Worm (Caenorhabditis elegans) whole organism, early embryonic: ENCODE measurements around the gene srh-274.
"Not testable (repeated sequence)": the region's sequence is repeated elsewhere in the genome, so short reads cannot be mapped to it uniquely, and the experiment has no call there.

ENCODE experiments used
- B0310.2 ChIP-seq: sonication (generic microtip); optimal IDR thresholded peaks from 2 replicates; lab custom pipeline; 2016; ENCODE audit warnings: mild to moderate bottlenecking, missing genetic modification characterization, missing compliant biosample characterization
- F13C5.2 ChIP-seq: sonication (generic microtip); optimal IDR thresholded peaks from 2 replicates; lab custom pipeline; 2017; ENCODE audit warnings: mild to moderate bottlenecking, missing genetic modification characterization, inconsistent platforms, missing compliant biosample characterization
- aly-1 ChIP-seq: sonication (generic microtip); optimal IDR thresholded peaks from 2 replicates; lab custom pipeline; 2016; ENCODE audit warnings: missing genetic modification characterization, missing compliant biosample characterization
- ama-1 ChIP-seq: fragments of 150-350 bp; optimal IDR thresholded peaks from 2 replicates; lab custom pipeline; 2014
- ceh-13 ChIP-seq: fragments of 200-800 bp; sonication (Bioruptor generic); optimal IDR thresholded peaks from 2 replicates; lab custom pipeline; 2018; ENCODE audit warnings: mild to moderate bottlenecking, missing genetic modification characterization, missing compliant biosample characterization
- ceh-36 ChIP-seq: sonication (generic microtip); optimal IDR thresholded peaks from 2 replicates; lab custom pipeline; 2016; ENCODE audit warnings: missing genetic modification characterization, inconsistent platforms, missing compliant biosample characterization
- ets-7 ChIP-seq: sonication (generic microtip); optimal IDR thresholded peaks from 2 replicates; lab custom pipeline; 2016; ENCODE audit warnings: missing genotype, missing genetic modification characterization, missing compliant biosample characterization
- flt-1 ChIP-seq: fragments of 200-800 bp; sonication (Bioruptor generic); IDR thresholded peaks from 2 replicates; pipeline ENCODE4 v1.3.6; 2022; ENCODE audit warnings: missing genetic modification characterization, missing compliant biosample characterization
- hmbx-1 ChIP-seq: sonication (generic microtip); optimal IDR thresholded peaks from 2 replicates; lab custom pipeline; 2016; ENCODE audit warnings: mild to moderate bottlenecking, missing genetic modification characterization, missing compliant biosample characterization
- hmg-4 ChIP-seq: fragments of 200-800 bp; sonication (Bioruptor generic); optimal IDR thresholded peaks from 2 replicates; lab custom pipeline; 2018; ENCODE audit warnings: mild to moderate bottlenecking, missing genetic modification characterization, missing compliant biosample characterization
- hnd-1 ChIP-seq: sonication (generic microtip); optimal IDR thresholded peaks from 2 replicates; lab custom pipeline; 2016; ENCODE audit warnings: missing genetic modification characterization, missing compliant biosample characterization
- pes-1 ChIP-seq: fragments of 200-800 bp; sonication (Bioruptor generic); IDR thresholded peaks from 2 replicates; pipeline ENCODE4 v1.3.6; 2022; ENCODE audit warnings: missing genetic modification reagents, missing genetic modification characterization, missing compliant biosample characterization
- scrt-1 ChIP-seq: fragments of 200-800 bp; sonication (Bioruptor generic); IDR thresholded peaks from 2 replicates; pipeline ENCODE4 v1.3.6; 2022; ENCODE audit warnings: missing genetic modification characterization, missing compliant biosample characterization
- sea-1 ChIP-seq: fragments of 200-800 bp; sonication (Bioruptor generic); conservative IDR thresholded peaks from 2 replicates; pipeline ENCODE4 v1.3.6; 2022; ENCODE audit warnings: missing genetic modification characterization, missing compliant biosample characterization
- tbx-11 ChIP-seq: fragments of 200-800 bp; sonication (Bioruptor generic); IDR thresholded peaks from 2 replicates; pipeline ENCODE4 v1.3.6; 2022; ENCODE audit warnings: missing genetic modification characterization, missing compliant biosample characterization
- tbx-37 ChIP-seq: fragments of 200-800 bp; sonication (Bioruptor generic); conservative IDR thresholded peaks from 2 replicates; pipeline ENCODE4 v1.3.6; 2022; ENCODE audit warnings: missing genetic modification reagents, missing genetic modification characterization, missing compliant biosample characterization
- tra-4 ChIP-seq: sonication (generic microtip); optimal IDR thresholded peaks from 2 replicates; lab custom pipeline; 2017; ENCODE audit warnings: missing genetic modification characterization, missing compliant biosample characterization

srh-274 gene

DNA sequence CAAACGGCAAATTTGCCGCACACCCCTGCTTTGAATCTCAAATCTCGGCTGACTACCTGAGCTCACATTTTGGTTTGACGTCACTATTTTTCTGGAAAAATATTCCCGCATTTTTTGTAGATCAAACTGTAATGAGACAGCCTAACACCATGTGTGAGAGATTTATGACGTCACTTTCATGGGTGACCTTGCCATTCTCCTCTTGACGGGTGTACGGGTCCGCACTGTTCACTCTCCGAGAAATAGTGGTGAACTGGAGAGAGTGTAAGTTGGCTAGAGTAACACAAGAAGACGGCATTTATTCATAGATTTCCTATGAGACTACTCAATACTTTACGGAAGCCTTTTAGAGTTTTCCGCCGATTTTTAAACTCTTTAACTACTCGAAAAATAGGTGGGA, 2.8 kb downstream of the srh-274 start, which contains the start of gene fbxc-40:
fbxc-40 (plus strand) TSS at position 301 of the 400 bp plus-strand sequence.
- not testable (repeated sequence) for TF ChIP-seq aly-1 (tag; lab: Kevin White, UChicago); ceh-13 (GFP tag; lab: Kevin White, UChicago); hnd-1

DNA sequence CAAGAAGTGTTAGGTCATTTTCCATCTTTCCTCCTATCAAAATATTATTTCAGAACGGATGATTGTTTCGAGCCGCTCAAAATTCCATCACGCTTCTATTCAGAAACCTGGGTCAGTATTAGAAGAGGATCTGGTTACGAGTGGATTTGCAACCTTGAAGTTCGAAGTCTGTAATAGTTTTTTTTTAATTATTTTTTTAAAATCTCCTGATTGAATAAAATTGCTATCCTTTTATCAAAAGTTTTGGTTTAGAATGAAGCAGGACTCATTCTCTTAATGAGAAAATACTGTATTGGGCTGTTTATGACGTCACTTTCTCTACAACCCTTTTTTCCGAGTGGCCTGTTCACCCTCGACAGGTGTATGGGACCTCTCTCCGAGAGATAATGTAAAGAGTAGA, 5.5 kb downstream of the srh-274 start, which contains the start of gene fbxc-39:
fbxc-39 (plus strand) TSS at position 301 of the 400 bp plus-strand sequence.
- TF ChIP-seq tbx-37 (GFP tag; lab: Robert Waterston, UW): no peak
- no peak for TF ChIP-seq hmg-4 (GFP tag; lab: Kevin White, UChicago)
- TF ChIP-seq ceh-13 (GFP tag; lab: Kevin White, UChicago): no peak
- TF ChIP-seq scrt-1 (GFP tag; lab: Robert Waterston, UW): no peak
- no peak for TF ChIP-seq aly-1 (tag; lab: Kevin White, UChicago)
- no peak for TF ChIP-seq ets-7 (tag; lab: Kevin White, UChicago)
- no peak for TF ChIP-seq tbx-11 (GFP tag; lab: Robert Waterston, UW)
- no peak for TF ChIP-seq hmbx-1 (tag; lab: Kevin White, UChicago)

DNA sequence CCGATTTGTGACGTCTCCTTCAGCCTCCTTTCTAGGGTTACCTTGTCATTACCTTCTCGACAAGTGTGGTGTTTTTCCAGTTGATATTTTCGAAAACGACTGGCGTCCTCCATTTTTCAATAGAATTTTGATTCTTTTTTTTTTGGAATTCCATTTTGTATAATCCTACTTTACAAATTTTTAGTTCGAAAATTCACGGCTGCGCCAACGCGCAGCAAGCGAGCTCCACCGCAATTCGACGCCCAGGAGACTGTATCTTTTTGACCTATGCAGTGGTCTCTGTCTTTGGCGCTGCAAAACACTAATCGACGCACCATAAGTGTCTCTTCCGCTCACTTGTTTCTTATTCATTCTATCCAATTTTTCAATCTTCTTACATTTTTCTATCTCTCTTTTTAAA, 8.4 kb downstream of the srh-274 start, which contains the start of gene fbxc-42:
fbxc-42 (plus strand) TSS at position 301 of the 400 bp plus-strand sequence.
- TF ChIP-seq B0310.2 (tag; lab: Kevin White, UChicago) (no peak), scrt-1 (GFP tag; lab: Robert Waterston, UW) (no peak), tbx-11 (GFP tag; lab: Robert Waterston, UW) (no peak), F13C5.2 (tag; lab: Kevin White, UChicago) (no peak), pes-1 (no peak), tra-4 (no peak), hmg-4 (GFP tag; lab: Kevin White, UChicago) (no peak), ama-1 (lab: Kevin White, UChicago) (no peak), sea-1 (GFP tag; lab: Robert Waterston, UW) (no peak), flt-1 (no peak), hmbx-1 (tag; lab: Kevin White, UChicago) (no peak), ceh-13 (GFP tag; lab: Kevin White, UChicago) (no peak), aly-1 (tag; lab: Kevin White, UChicago) (no peak), ets-7 (tag; lab: Kevin White, UChicago) (no peak), ceh-36 (tag; lab: Kevin White, UChicago) (no peak), hnd-1 (no peak), tbx-37 (GFP tag; lab: Robert Waterston, UW) (no peak)

DNA sequence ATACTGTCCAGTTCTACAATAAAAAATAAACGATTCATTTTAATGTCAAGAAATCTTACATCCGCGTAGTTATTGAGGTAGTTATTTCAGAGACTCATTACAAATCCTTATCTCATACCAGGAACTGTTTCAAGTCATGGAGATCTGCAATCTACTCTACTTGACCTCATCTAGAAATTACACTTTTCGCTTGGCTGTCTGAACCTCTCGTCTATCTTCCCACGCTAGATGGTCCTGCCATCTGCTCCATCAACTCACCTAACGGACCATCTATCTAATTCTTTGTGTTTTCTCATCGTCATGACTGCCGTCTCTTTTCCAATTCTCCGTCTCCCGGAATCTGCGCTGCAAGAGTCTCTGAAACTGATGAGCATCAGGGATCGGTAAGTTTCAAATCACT, 11.3 kb downstream of the srh-274 start, which contains the start of gene F45D11.7:
F45D11.7 (plus strand) TSS at position 301 of the 400 bp plus-strand sequence.
- TF ChIP-seq pes-1; B0310.2 (tag; lab: Kevin White, UChicago); hnd-1: not testable (repeated sequence)

DNA sequence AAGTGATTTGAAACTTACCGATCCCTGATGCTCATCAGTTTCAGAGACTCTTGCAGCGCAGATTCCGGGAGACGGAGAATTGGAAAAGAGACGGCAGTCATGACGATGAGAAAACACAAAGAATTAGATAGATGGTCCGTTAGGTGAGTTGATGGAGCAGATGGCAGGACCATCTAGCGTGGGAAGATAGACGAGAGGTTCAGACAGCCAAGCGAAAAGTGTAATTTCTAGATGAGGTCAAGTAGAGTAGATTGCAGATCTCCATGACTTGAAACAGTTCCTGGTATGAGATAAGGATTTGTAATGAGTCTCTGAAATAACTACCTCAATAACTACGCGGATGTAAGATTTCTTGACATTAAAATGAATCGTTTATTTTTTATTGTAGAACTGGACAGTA, 13.2 kb downstream of the srh-274 start, which contains the start of gene F45D11.11:
F45D11.11 (minus strand) TSS at position 101 of the 400 bp plus-strand sequence.
- TF ChIP-seq aly-1 (tag; lab: Kevin White, UChicago); ets-7 (tag; lab: Kevin White, UChicago); sea-1 (GFP tag; lab: Robert Waterston, UW): not testable (repeated sequence)

ce11 chrII:999493-999892, 16.6 kb downstream of the srh-274 start, which contains the start of gene fbxb-29:
fbxb-29 (minus strand) TSS chrII:999593.
- no peak for TF ChIP-seq tra-4
- no peak for TF ChIP-seq hnd-1
- no peak for TF ChIP-seq aly-1 (tag; lab: Kevin White, UChicago)

DNA sequence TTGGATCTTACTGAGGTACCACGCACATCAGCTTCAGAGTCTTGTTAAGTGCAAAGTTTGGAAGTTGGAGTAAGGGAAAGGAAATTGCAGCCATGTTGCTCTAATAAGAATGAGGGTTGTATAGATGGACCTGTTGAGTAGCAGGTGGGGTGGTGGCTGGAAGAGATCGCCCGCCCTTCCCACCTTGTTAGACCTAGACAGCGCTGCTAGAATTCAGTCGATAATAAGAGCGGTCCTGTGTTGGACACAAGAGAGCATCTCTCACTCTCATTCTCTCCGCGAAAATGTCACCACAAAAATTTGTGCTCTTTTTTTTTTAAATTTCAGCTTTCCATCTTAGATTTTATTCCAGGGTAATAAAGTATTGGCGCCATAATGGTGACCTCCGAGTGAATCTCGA, 18.4 kb downstream of the srh-274 start, which contains the start of the genes fbxb-30 and F45D11.5:
fbxb-30 (minus strand) TSS at position 101 of the 400 bp plus-strand sequence.
F45D11.5 (plus strand) TSS at position 352 of the 400 bp plus-strand sequence.
- no peak for TF ChIP-seq tra-4
- TF ChIP-seq F13C5.2 (tag; lab: Kevin White, UChicago): no peak
- TF ChIP-seq ceh-13 (GFP tag; lab: Kevin White, UChicago): no peak
- TF ChIP-seq sea-1 (GFP tag; lab: Robert Waterston, UW): no peak
- no peak for TF ChIP-seq ama-1 (lab: Kevin White, UChicago)
- TF ChIP-seq ceh-36 (tag; lab: Kevin White, UChicago): no peak
- no peak for TF ChIP-seq scrt-1 (GFP tag; lab: Robert Waterston, UW)
- no peak for TF ChIP-seq hmbx-1 (tag; lab: Kevin White, UChicago)
- TF ChIP-seq ets-7 (tag; lab: Kevin White, UChicago): no peak
- no peak for TF ChIP-seq hnd-1
- no peak for TF ChIP-seq pes-1

DNA sequence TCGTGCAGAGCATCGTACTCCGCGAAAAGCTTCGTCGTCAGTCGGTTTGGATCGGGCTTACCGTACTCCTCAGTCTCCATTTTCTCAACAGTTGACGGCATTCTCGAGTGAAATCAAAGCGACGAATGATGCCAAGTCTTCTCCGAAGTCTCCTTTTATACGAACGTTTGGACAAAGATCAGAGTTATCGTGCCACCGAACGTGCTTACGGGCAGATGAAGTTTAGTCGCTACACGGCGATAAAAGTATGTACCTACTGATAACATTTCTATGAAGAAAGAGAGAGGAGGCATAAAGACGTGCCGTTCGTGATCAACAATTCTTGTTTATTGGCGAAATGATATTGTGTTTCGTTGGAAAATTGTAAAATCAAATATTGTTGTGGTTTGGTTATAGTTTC, 23.4 kb downstream of the srh-274 start, which contains the start of gene F45D11.14:
F45D11.14 (minus strand) TSS at position 101 of the 400 bp plus-strand sequence.
- not testable (repeated sequence) for TF ChIP-seq tbx-37 (GFP tag; lab: Robert Waterston, UW); F13C5.2 (tag; lab: Kevin White, UChicago); sea-1 (GFP tag; lab: Robert Waterston, UW)
